Worm (Caenorhabditis elegans): ENCODE results near the gene far-4.

far-4 gene

ce11 chrV:13022265-13022664, 22.8 kb upstream of the far-4 start:
- TF ChIP-seq isw-1 (GFP tag; IDR thresholded peaks at IDR 0.05) (no peak), lin-14 (GFP tag; optimal IDR thresholded peaks at IDR 0.05) (peak; percentile 9)

ce11 chrV:13021540-13021939, 22.1 kb upstream of the far-4 start:
- TF ChIP-seq egl-27 (tag; optimal IDR thresholded peaks at IDR 0.05) (no peak), tbx-2 (tag; optimal IDR thresholded peaks at IDR 0.05) (peak; percentile 6)

ce11 chrV:13020638-13021037, 21.2 kb upstream of the far-4 start:
- no peak for TF ChIP-seq C16A3.4 (tag; optimal IDR thresholded peaks at IDR 0.05)
- no peak for TF ChIP-seq lin-39 (tag; optimal IDR thresholded peaks at IDR 0.05)
- TF ChIP-seq elt-3 (tag; optimal IDR thresholded peaks at IDR 0.05), result no peak
- no peak for TF ChIP-seq pax-3 (tag; optimal IDR thresholded peaks at IDR 0.05)
- no peak for TF ChIP-seq lsy-2 (tag; optimal IDR thresholded peaks at IDR 0.05)
- no peak for TF ChIP-seq mep-1 (tag; optimal IDR thresholded peaks at IDR 0.05)
- no peak for TF ChIP-seq nhr-71 (tag; optimal IDR thresholded peaks at IDR 0.05)
- no peak for TF ChIP-seq aha-1 (tag; optimal IDR thresholded peaks at IDR 0.05)
- no peak for TF ChIP-seq egl-13 (tag; optimal IDR thresholded peaks at IDR 0.05)
- no peak for TF ChIP-seq nhr-90 (tag; optimal IDR thresholded peaks at IDR 0.05; ENCODE audit: poor library complexity)
- TF ChIP-seq fos-1 (tag; optimal IDR thresholded peaks at IDR 0.05), result no peak
- TF ChIP-seq ets-5 (GFP tag; IDR thresholded peaks at IDR 0.05), result no peak
- TF ChIP-seq F16B12.6 (tag; optimal IDR thresholded peaks at IDR 0.05), result no peak
- no peak for TF ChIP-seq tbx-2 (tag; optimal IDR thresholded peaks at IDR 0.05)
- TF ChIP-seq aly-2 (tag; optimal IDR thresholded peaks at IDR 0.05), result no peak

ce11 chrV:13020014-13020413, 20.6 kb upstream of the far-4 start:
- TF ChIP-seq sox-4 (tag; optimal IDR thresholded peaks at IDR 0.05) (no peak), xbp-1 (tag; optimal IDR thresholded peaks at IDR 0.05) (no peak), fos-1 (tag; optimal IDR thresholded peaks at IDR 0.05) (no peak), mab-9 (GFP tag; IDR thresholded peaks at IDR 0.05) (no peak), mef-2 (tag; optimal IDR thresholded peaks at IDR 0.05) (no peak), ces-1 (GFP tag; optimal IDR thresholded peaks at IDR 0.05) (no peak), nhr-90 (tag; optimal IDR thresholded peaks at IDR 0.05; ENCODE audit: poor library complexity) (no peak), fkh-4 (tag; optimal IDR thresholded peaks at IDR 0.05; ENCODE audit: borderline replicate concordance) (no peak), tbx-2 (tag; optimal IDR thresholded peaks at IDR 0.05) (no peak), nhr-237 (tag; optimal IDR thresholded peaks at IDR 0.05) (no peak), elt-3 (tag; optimal IDR thresholded peaks at IDR 0.05) (no peak), nhr-20 (tag; optimal IDR thresholded peaks at IDR 0.05) (no peak), aly-2 (tag; optimal IDR thresholded peaks at IDR 0.05) (no peak), mep-1 (tag; optimal IDR thresholded peaks at IDR 0.05) (no peak), Y116A8C.19 (tag; optimal IDR thresholded peaks at IDR 0.05; ENCODE audit: borderline replicate concordance) (no peak)

- no peak for TF ChIP-seq aly-2 (tag; optimal IDR thresholded peaks at IDR 0.05)
- TF ChIP-seq sox-4 (tag; optimal IDR thresholded peaks at IDR 0.05), result no peak
- no peak for TF ChIP-seq swsn-7 (tag; optimal IDR thresholded peaks at IDR 0.05)
- TF ChIP-seq pag-3 (tag; optimal IDR thresholded peaks at IDR 0.05; ENCODE audit: borderline replicate concordance, insufficient read depth), result no peak
- TF ChIP-seq lin-13 (GFP tag; optimal IDR thresholded peaks at IDR 0.05), result no peak
- TF ChIP-seq unc-62 (GFP tag; optimal IDR thresholded peaks at IDR 0.05), result no peak
- TF ChIP-seq nhr-76 (tag; optimal IDR thresholded peaks at IDR 0.05), result no peak
- TF ChIP-seq grh-1 (GFP tag; IDR thresholded peaks at IDR 0.05), result no peak
- no peak for TF ChIP-seq fkh-8 (tag; optimal IDR thresholded peaks at IDR 0.05)
- no peak for TF ChIP-seq hpl-2 (GFP tag; optimal IDR thresholded peaks at IDR 0.05)
- no peak for TF ChIP-seq ztf-11 (tag; optimal IDR thresholded peaks at IDR 0.05)
- no peak for TF ChIP-seq skn-1 (tag; optimal IDR thresholded peaks at IDR 0.05)
- TF ChIP-seq vab-15 (tag; optimal IDR thresholded peaks at IDR 0.05), result no peak
- no peak for TF ChIP-seq snu-23 (GFP tag; optimal IDR thresholded peaks at IDR 0.05)
- TF ChIP-seq nhr-84 (tag; optimal IDR thresholded peaks at IDR 0.05), result no peak
- no peak for TF ChIP-seq blmp-1 (tag; optimal IDR thresholded peaks at IDR 0.05)
- no peak for TF ChIP-seq alr-1 (tag; optimal IDR thresholded peaks at IDR 0.05; ENCODE audit: borderline replicate concordance)
Measured at ce11 chrV:13018761-13019160, 19.3 kb upstream of the far-4 start, which contains the start of gene fmi-1. TSS of gene fmi-1 (plus strand) at chrV:13019061.

Measured in whole organism, L1 larva.